Fruit fly (Drosophila melanogaster): ENCODE results near the gene CG9743.
A peak's percentile ranks its signal among the peaks of the same experiment; 100 is the strongest.

CG9743 gene

dm6 chr3R:30195606-30196049 is 7.2 kb downstream of the CG9743 start (continued):
- TF ChIP-seq crol (GFP tag; IDR thresholded peaks at IDR 0.05) (no peak), CG11247 (GFP tag; IDR thresholded peaks at IDR 0.05) (peak; percentile 54; the same call in 1 of the 2 replicates), gsb (GFP tag; IDR thresholded peaks at IDR 0.05) (no peak), sima (GFP tag; optimal IDR thresholded peaks at IDR 0.05) (no peak), grn (GFP tag; optimal IDR thresholded peaks at IDR 0.05) (no peak), Dip3 (GFP tag; optimal IDR thresholded peaks at IDR 0.05) (peak; percentile 14), HmgD (GFP tag; optimal IDR thresholded peaks at IDR 0.05) (peak; percentile 33), ranshi (GFP tag; IDR thresholded peaks at IDR 0.05) (no peak), CG1792 (GFP tag; optimal IDR thresholded peaks at IDR 0.05) (no peak), onecut (GFP tag; IDR thresholded peaks at IDR 0.05) (no peak), Lim3 (GFP tag; IDR thresholded peaks at IDR 0.05) (no peak), NC2α (GFP tag; optimal IDR thresholded peaks at IDR 0.05) (no peak), CG7786 (GFP tag; optimal IDR thresholded peaks at IDR 0.05) (peak; percentile 37), Doc2 (GFP tag; IDR thresholded peaks at IDR 0.05) (no peak; the same call in 1 of the 2 replicates), CG4707 (GFP tag; optimal IDR thresholded peaks at IDR 0.05) (no peak), Dll (GFP tag; IDR thresholded peaks at IDR 0.05; ENCODE audit: partially characterized antibody) (no peak), yki (optimal IDR thresholded peaks at IDR 0.05) (no peak), pfk (GFP tag; optimal IDR thresholded peaks at IDR 0.05) (no peak), CG2120 (GFP tag; optimal IDR thresholded peaks at IDR 0.05) (peak; percentile 79), chm (GFP tag; IDR thresholded peaks at IDR 0.05) (peak; percentile 80; the same call in 1 of the 2 replicates), HHEX (GFP tag; optimal IDR thresholded peaks at IDR 0.05) (peak; percentile 14), CG10654 (GFP tag; optimal IDR thresholded peaks at IDR 0.05) (no peak), CG33213 (GFP tag; optimal IDR thresholded peaks at IDR 0.05) (peak; percentile 6), abd-A (tag; optimal IDR thresholded peaks at IDR 0.05) (no peak), C15 (GFP tag; IDR thresholded peaks at IDR 0.05) (no peak), mld (GFP tag; IDR thresholded peaks at IDR 0.05; ENCODE audit: partially characterized antibody) (no peak), az2 (GFP tag; optimal IDR thresholded peaks at IDR 0.05) (no peak), sens-2 (GFP tag; IDR thresholded peaks at IDR 0.05) (no peak), ems (GFP tag; optimal IDR thresholded peaks at IDR 0.05) (peak; percentile 31), CG13287 (GFP tag; IDR thresholded peaks at IDR 0.05; ENCODE audit: partially characterized antibody) (peak; percentile 54; the same call in 1 of the 2 replicates), nmo (GFP tag; optimal IDR thresholded peaks at IDR 0.05) (no peak), tll (GFP tag; optimal IDR thresholded peaks at IDR 0.05) (no peak), ttk (GFP tag; IDR thresholded peaks at IDR 0.05) (0 out of 2 replicates have a peak, but pooled peaks have one; percentile 20), btn (GFP tag; optimal IDR thresholded peaks at IDR 0.05) (no peak), peb (GFP tag; IDR thresholded peaks at IDR 0.05) (0 out of 2 replicates have a peak, but pooled peaks have one; percentile 17), CG9932 (GFP tag; IDR thresholded peaks at IDR 0.05) (no peak), CG13296 (GFP tag; optimal IDR thresholded peaks at IDR 0.05) (peak; percentile 54), CG1647 (GFP tag; optimal IDR thresholded peaks at IDR 0.05) (no peak), Taf1 (GFP tag; IDR thresholded peaks at IDR 0.05) (peak; percentile 21; the same call in 1 of the 2 replicates), CG3726 (GFP tag; IDR thresholded peaks at IDR 0.05) (no peak), p53 (GFP tag; optimal IDR thresholded peaks at IDR 0.05) (no peak), HLHmδ (GFP tag; optimal IDR thresholded peaks at IDR 0.05) (no peak), esg (GFP tag; conservative IDR thresholded peaks at IDR 0.05) (no peak), ac (GFP tag; optimal IDR thresholded peaks at IDR 0.05) (no peak), gt (GFP tag; IDR thresholded peaks at IDR 0.05) (no peak), zen (tag; optimal IDR thresholded peaks at IDR 0.05) (no peak), CG17912 (GFP tag; optimal IDR thresholded peaks at IDR 0.05) (no peak), GATAe (GFP tag; conservative IDR thresholded peaks at IDR 0.05) (no peak), al (GFP tag; IDR thresholded peaks at IDR 0.05) (peak; percentile 69), NfI (GFP tag; optimal IDR thresholded peaks at IDR 0.05) (peak; percentile 16), CG7357 (GFP tag; IDR thresholded peaks at IDR 0.05) (no peak), CG2678 (tag; optimal IDR thresholded peaks at IDR 0.05) (peak; percentile 59)

Data from whole organism, embryonic.